Fruit fly (Drosophila melanogaster) whole organism, embryonic: ENCODE data around the gene Gyc88E.

Experiments used
- BEAF-32 ChIP-seq: fragments of 200-800 bp; sonication (Bioruptor generic); optimal IDR thresholded peaks from 3 replicates; lab custom pipeline; 2017; ENCODE audit warnings: missing biosample characterization, missing genetic modification characterization, mild to moderate bottlenecking, moderate library complexity, missing genetic modification reagents
- CG11398 ChIP-seq: fragments of 200-800 bp; sonication (Bioruptor generic); optimal IDR thresholded peaks from 2 replicates; lab custom pipeline; 2016; ENCODE audit warnings: missing biosample characterization, missing genetic modification characterization
- CG12391 ChIP-seq: fragments of 200-800 bp; sonication (Bioruptor generic); optimal IDR thresholded peaks from 3 replicates; lab custom pipeline; 2018; ENCODE audit warnings: missing biosample characterization, mild to moderate bottlenecking, missing genetic modification characterization, moderate library complexity
- CG12659 ChIP-seq: fragments of 200-800 bp; sonication (Bioruptor generic); optimal IDR thresholded peaks from 3 replicates; lab custom pipeline; 2017; ENCODE audit warnings: mild to moderate bottlenecking, missing biosample characterization, missing genetic modification reagents, missing genetic modification characterization
- CG13894 ChIP-seq: fragments of 200-800 bp; sonication (Bioruptor generic); optimal IDR thresholded peaks from 3 replicates; lab custom pipeline; 2018; ENCODE audit warnings: missing biosample characterization, mild to moderate bottlenecking, missing genetic modification characterization, moderate library complexity
- CG14441 ChIP-seq: fragments of 200-800 bp; sonication (Bioruptor generic); IDR thresholded peaks from 2 replicates; pipeline ENCODE4 v1.3.6; 2022; ENCODE audit warnings: missing biosample characterization, missing genetic modification characterization
- CG15514 ChIP-seq: fragments of 200-800 bp; sonication (Bioruptor generic); optimal IDR thresholded peaks from 3 replicates; lab custom pipeline; 2017; ENCODE audit warnings: missing biosample characterization, missing genetic modification characterization, mild to moderate bottlenecking, moderate library complexity, missing genetic modification reagents
- CG1603 ChIP-seq: fragments of 200-800 bp; sonication (Bioruptor generic); optimal IDR thresholded peaks from 2 replicates; lab custom pipeline; 2019; ENCODE audit warnings: missing biosample characterization, mild to moderate bottlenecking, missing genetic modification characterization, moderate library complexity
- CG16863 ChIP-seq: fragments of 200-800 bp; sonication (Bioruptor generic); optimal IDR thresholded peaks from 3 replicates; lab custom pipeline; 2016; ENCODE audit warnings: missing biosample characterization, missing genetic modification characterization
- CG17802 ChIP-seq: fragments of 200-800 bp; sonication (Bioruptor generic); optimal IDR thresholded peaks from 2 replicates; lab custom pipeline; 2018; ENCODE audit warnings: missing biosample characterization, mild to moderate bottlenecking, missing genetic modification characterization, moderate library complexity
- CG31441 ChIP-seq: fragments of 200-800 bp; sonication (Bioruptor generic); IDR thresholded peaks from 2 replicates; pipeline ENCODE4 v1.3.6; 2022; ENCODE audit warnings: missing biosample characterization, missing genetic modification characterization
- CG3163 ChIP-seq: fragments of 200-800 bp; sonication (Bioruptor generic); optimal IDR thresholded peaks from 3 replicates; lab custom pipeline; 2016; ENCODE audit warnings: missing biosample characterization, missing genetic modification characterization
- CG34376 ChIP-seq: fragments of 200-800 bp; sonication (Bioruptor generic); optimal IDR thresholded peaks from 2 replicates; lab custom pipeline; 2018; ENCODE audit warnings: missing biosample characterization, mild to moderate bottlenecking, missing genetic modification characterization
- CG3995 ChIP-seq: fragments of 200-800 bp; sonication (Bioruptor generic); optimal IDR thresholded peaks from 3 replicates; lab custom pipeline; 2016; ENCODE audit warnings: missing biosample characterization, missing genetic modification characterization
- CG4404 ChIP-seq: fragments of 200-800 bp; sonication (Bioruptor generic); IDR thresholded peaks from 2 replicates; pipeline ENCODE4 v1.3.6; 2022; ENCODE audit warnings: missing biosample characterization, missing genetic modification characterization
- CG6689 ChIP-seq: fragments of 200-800 bp; sonication (Bioruptor generic); IDR thresholded peaks from 2 replicates; pipeline ENCODE4 v1.3.6; 2022; ENCODE audit warnings: missing biosample characterization, missing genetic modification characterization
- CG6791 ChIP-seq: fragments of 200-800 bp; sonication (Bioruptor generic); IDR thresholded peaks from 3 replicates; pipeline ENCODE4 v1.3.6; 2022; ENCODE audit warnings: missing biosample characterization, missing genetic modification characterization; ENCODE audit not compliant: partially characterized antibody
- CG7963 ChIP-seq: fragments of 200-800 bp; sonication (Bioruptor generic); IDR thresholded peaks from 3 replicates; pipeline ENCODE4 v1.3.6; 2022; ENCODE audit warnings: missing biosample characterization, missing genetic modification characterization; ENCODE audit not compliant: partially characterized antibody
- CG8290 ChIP-seq, 3 experiments: fragments of 200-800 bp; sonication (Bioruptor generic); optimal IDR thresholded peaks; 2 replicates each; lab custom pipeline; 2016 to 2019; ENCODE audit warnings: missing biosample characterization in 3 of 3, missing genetic modification characterization in 3 of 3, mild to moderate bottlenecking in 2 of 3, moderate library complexity in 1 of 3
- Dref ChIP-seq: fragments of 200-800 bp; sonication (Bioruptor generic); IDR thresholded peaks from 2 replicates; pipeline ENCODE4 v1.3.6; 2022; ENCODE audit warnings: missing biosample characterization, missing genetic modification characterization
- Eip74EF ChIP-seq, 2 experiments: fragments of 200-800 bp in 1 of 2; fragments of >200 bp in 1 of 2; sonication (Bioruptor generic) in 1 of 2; optimal IDR thresholded peaks; 2 replicates each; lab custom pipeline; 2017 to 2019; ENCODE audit warnings: missing biosample characterization in 2 of 2, missing genetic modification characterization in 2 of 2, mild to moderate bottlenecking in 1 of 2, moderate library complexity in 1 of 2
- HLH4C ChIP-seq: fragments of 200-800 bp; sonication (Bioruptor generic); IDR thresholded peaks from 3 replicates; pipeline ENCODE4 v1.3.6; 2022; ENCODE audit warnings: missing biosample characterization, missing genetic modification characterization; ENCODE audit not compliant: partially characterized antibody
- Hsf ChIP-seq: fragments of 200-800 bp; sonication (Bioruptor generic); optimal IDR thresholded peaks from 3 replicates; lab custom pipeline; 2016; ENCODE audit warnings: missing biosample characterization, missing genetic modification characterization
- Sry-δ ChIP-seq: fragments of 200-800 bp; sonication (Bioruptor generic); optimal IDR thresholded peaks from 2 replicates; lab custom pipeline; 2016; ENCODE audit warnings: missing biosample characterization, missing genetic modification characterization
- ase ChIP-seq: fragments of 200-800 bp; sonication (Bioruptor generic); IDR thresholded peaks from 3 replicates; pipeline ENCODE4 v1.3.6; 2022; ENCODE audit warnings: missing biosample characterization, missing genetic modification characterization
- ato ChIP-seq: fragments of 200-800 bp; sonication (Bioruptor generic); IDR thresholded peaks from 2 replicates; pipeline ENCODE4 v1.3.6; 2022; ENCODE audit warnings: missing biosample characterization, missing genetic modification characterization; ENCODE audit not compliant: partially characterized antibody
- bbx ChIP-seq: fragments of 200-800 bp; sonication (Bioruptor generic); IDR thresholded peaks from 2 replicates; pipeline ENCODE4 v1.3.6; 2022; ENCODE audit warnings: missing biosample characterization, missing genetic modification characterization; ENCODE audit not compliant: partially characterized antibody
- cas ChIP-seq: fragments of 200-800 bp; sonication (Bioruptor generic); IDR thresholded peaks from 2 replicates; pipeline ENCODE4 v1.3.6; 2022; ENCODE audit warnings: missing biosample characterization, missing genetic modification characterization
- chinmo ChIP-seq: fragments of 200-800 bp; sonication (Bioruptor generic); IDR thresholded peaks from 4 replicates; pipeline ENCODE4 v1.3.6; 2022; ENCODE audit warnings: missing biosample characterization, missing genetic modification characterization; ENCODE audit not compliant: partially characterized antibody
- chm ChIP-seq: fragments of 200-800 bp; sonication (Bioruptor generic); IDR thresholded peaks from 2 replicates; pipeline ENCODE4 v1.3.6; 2022; ENCODE audit warnings: missing biosample characterization, missing genetic modification characterization
- ci ChIP-seq: fragments of 200-800 bp; sonication (Bioruptor generic); IDR thresholded peaks from 3 replicates; pipeline ENCODE4 v1.3.6; 2022; ENCODE audit warnings: missing biosample characterization, missing genetic modification characterization
- cwo ChIP-seq: fragments of 200-800 bp; sonication (Bioruptor generic); optimal IDR thresholded peaks from 3 replicates; lab custom pipeline; 2017; ENCODE audit warnings: missing biosample characterization, missing genetic modification characterization, mild to moderate bottlenecking, moderate library complexity, missing genetic modification reagents
- kay ChIP-seq: fragments of 200-800 bp; sonication (Bioruptor generic); optimal IDR thresholded peaks from 2 replicates; lab custom pipeline; 2016; ENCODE audit warnings: missing biosample characterization, missing genetic modification characterization
- lab ChIP-seq: fragments of 200-800 bp; sonication (Bioruptor generic); optimal IDR thresholded peaks from 3 replicates; lab custom pipeline; 2017; ENCODE audit warnings: missing biosample characterization, missing genetic modification characterization, mild to moderate bottlenecking, moderate library complexity, missing genetic modification reagents
- mirr ChIP-seq: fragments of 200-800 bp; sonication (Bioruptor generic); optimal IDR thresholded peaks from 3 replicates; lab custom pipeline; 2018; ENCODE audit warnings: missing biosample characterization, mild to moderate bottlenecking, missing genetic modification characterization
- nom ChIP-seq: fragments of 200-800 bp; sonication (Bioruptor generic); optimal IDR thresholded peaks from 2 replicates; lab custom pipeline; 2017; ENCODE audit warnings: missing biosample characterization, missing genetic modification characterization, mild to moderate bottlenecking, moderate library complexity, missing genetic modification reagents
- oc ChIP-seq: fragments of 200-800 bp; sonication (Bioruptor generic); optimal IDR thresholded peaks from 2 replicates; lab custom pipeline; 2018; ENCODE audit warnings: missing biosample characterization, mild to moderate bottlenecking, missing genetic modification characterization, moderate library complexity
- pros ChIP-seq: fragments of 200-800 bp; sonication (Bioruptor generic); optimal IDR thresholded peaks from 3 replicates; lab custom pipeline; 2019; ENCODE audit warnings: missing biosample characterization, mild to moderate bottlenecking, missing genetic modification characterization, moderate library complexity
- pzg ChIP-seq: fragments of 200-800 bp; sonication (Bioruptor generic); optimal IDR thresholded peaks from 3 replicates; lab custom pipeline; 2018; ENCODE audit warnings: missing biosample characterization, mild to moderate bottlenecking, missing genetic modification characterization, moderate library complexity
- row ChIP-seq: fragments of 200-800 bp; sonication (Bioruptor generic); IDR thresholded peaks from 3 replicates; pipeline ENCODE4 v1.3.6; 2022; ENCODE audit warnings: missing biosample characterization, missing genetic modification characterization
- sc ChIP-seq, 3 experiments: fragments of >200 bp in 2 of 3; fragments of 200-800 bp in 1 of 3; sonication (Bioruptor generic) in 1 of 3; optimal IDR thresholded peaks; 2 replicates in 2 of 3; 3 replicates in 1 of 3; lab custom pipeline; 2017; ENCODE audit warnings: mild to moderate bottlenecking in 1 of 3, missing biosample characterization in 1 of 3, missing genetic modification characterization in 1 of 3, missing genetic modification reagents in 1 of 3
- sens ChIP-seq: fragments of 200-800 bp; sonication (Bioruptor generic); peaks from one replicate; lab custom pipeline; 2016; ENCODE audit warnings: missing biosample characterization, missing genetic modification characterization
- slou ChIP-seq: fragments of 200-800 bp; sonication (Bioruptor generic); optimal IDR thresholded peaks from 3 replicates; lab custom pipeline; 2016; ENCODE audit warnings: missing biosample characterization, missing genetic modification characterization
- sna ChIP-seq: fragments of 200-800 bp; sonication (Bioruptor generic); IDR thresholded peaks from 2 replicates; pipeline ENCODE4 v1.3.6; 2022; ENCODE audit warnings: missing biosample characterization, missing genetic modification characterization; ENCODE audit not compliant: partially characterized antibody
- sr ChIP-seq: fragments of 200-800 bp; sonication (Bioruptor generic); IDR thresholded peaks from 3 replicates; pipeline ENCODE4 v1.3.6; 2022; ENCODE audit warnings: missing biosample characterization, missing genetic modification characterization
- stwl ChIP-seq: fragments of 200-800 bp; sonication (Bioruptor generic); optimal IDR thresholded peaks from 3 replicates; lab custom pipeline; 2018; ENCODE audit warnings: missing biosample characterization, mild to moderate bottlenecking, missing genetic modification characterization, moderate library complexity
- vvl ChIP-seq: fragments of 200-800 bp; sonication (Bioruptor generic); IDR thresholded peaks from 2 replicates; pipeline ENCODE4 v1.3.6; 2022; ENCODE audit warnings: missing biosample characterization, missing genetic modification characterization

The Gyc88E gene

dm6 chr3R:15206273-15206672 lies 56.1 kb downstream of the Gyc88E start, which contains the start of gene Spn88Ea:
TSS of gene Spn88Ea (minus strand) at chr3R:15206447.
- TF ChIP-seq cwo (no peak), Eip74EF (GFP tag; optimal IDR thresholded peaks at IDR 0.05; lab: Kevin White, UChicago) (no peak), CG3163 (no peak), vvl (GFP tag; lab: Robert Waterston, UW) (peak; percentile 70), CG3995 (peak; percentile 96), lab (GFP tag; lab: Kevin White, UChicago) (no peak), chinmo (GFP tag; lab: Robert Waterston, UW) (peak; percentile 76; the same call in 2 of the 4 replicates), HLH4C (GFP tag; lab: Robert Waterston, UW) (peak; percentile 55), CG4404 (GFP tag; lab: Robert Waterston, UW) (no peak), Dref (GFP tag; lab: Robert Waterston, UW) (peak; percentile 65), stwl (peak; percentile 30), Sry-δ (GFP tag; lab: Kevin White, UChicago) (peak; percentile 28), mirr (GFP tag; lab: Kevin White, UChicago) (peak; percentile 18), sens (peak; percentile 63), nom (peak; percentile 15), CG17802 (tag; lab: Kevin White, UChicago) (peak; percentile 32), CG7963 (0 out of 3 replicates have a peak, but pooled peaks have one; percentile 47), pzg (GFP tag; lab: Kevin White, UChicago) (peak; percentile 26), ase (GFP tag; lab: Robert Waterston, UW) (no peak), bbx (GFP tag; lab: Robert Waterston, UW) (peak; percentile 56; the same call in 1 of the 2 replicates), kay (GFP tag; lab: Kevin White, UChicago) (no peak), CG8290 (GFP tag; optimal IDR thresholded peaks at IDR 0.05; lab: Kevin White, UChicago) (no peak), CG8290 (tag; optimal IDR thresholded peaks at IDR 0.05; lab: Kevin White, UChicago) (peak in 1 of 2 experiments; percentile 57), CG11398 (GFP tag; lab: Kevin White, UChicago) (no peak), CG16863 (GFP tag; lab: Kevin White, UChicago) (no peak), CG31441 (peak; percentile 99), CG15514 (GFP tag; lab: Kevin White, UChicago) (peak; percentile 60), CG34376 (GFP tag; lab: Kevin White, UChicago) (no peak), ci (GFP tag; lab: Robert Waterston, UW) (peak; percentile 38; the same call in 1 of the 3 replicates), CG1603 (tag; lab: Kevin White, UChicago) (peak; percentile 37), chm (peak; percentile 39; the same call in 1 of the 2 replicates), row (GFP tag; lab: Robert Waterston, UW) (peak; percentile 57), CG13894 (peak; percentile 43), BEAF-32 (GFP tag; lab: Kevin White, UChicago) (peak; percentile 40), CG12391 (tag; lab: Kevin White, UChicago) (no peak), CG6791 (GFP tag; lab: Robert Waterston, UW) (peak; percentile 7; the same call in 1 of the 3 replicates), ato (GFP tag; lab: Robert Waterston, UW) (0 out of 2 replicates have a peak, but pooled peaks have one; percentile 26), sna (no peak), cas (GFP tag; lab: Robert Waterston, UW) (no peak), slou (GFP tag; lab: Kevin White, UChicago) (no peak), CG12659 (peak; percentile 20), CG6689 (GFP tag; lab: Robert Waterston, UW) (0 out of 2 replicates have a peak, but pooled peaks have one; percentile 5), pros (GFP tag; lab: Kevin White, UChicago) (no peak), sr (GFP tag; lab: Robert Waterston, UW) (0 out of 3 replicates have a peak, but pooled peaks have one; percentile 10), Hsf (no peak), CG14441 (GFP tag; lab: Robert Waterston, UW) (no peak), oc (tag; lab: Kevin White, UChicago) (peak; percentile 65), sc (optimal IDR thresholded peaks at IDR 0.05; lab: Kevin White, UChicago) (no peak), sc (GFP tag; optimal IDR thresholded peaks at IDR 0.05; lab: Kevin White, UChicago) (no peak)
